Worm (Caenorhabditis elegans) whole organism, late embryonic: ENCODE results near the gene best-21.

ENCODE experiments used
- F13H6.1 ChIP-seq: sonication (generic microtip); optimal IDR thresholded peaks from 2 replicates; lab custom pipeline; 2016; ENCODE audit warnings: missing genetic modification characterization, missing compliant biosample characterization
- K02D7.2 ChIP-seq: sonication (generic microtip); optimal IDR thresholded peaks from 2 replicates; lab custom pipeline; 2017; ENCODE audit warnings: mild to moderate bottlenecking, missing genetic modification characterization, missing compliant biosample characterization
- ahr-1 ChIP-seq: sonication (generic microtip); optimal IDR thresholded peaks from 2 replicates; lab custom pipeline; 2016; ENCODE audit warnings: missing genetic modification characterization, missing compliant biosample characterization
- ama-1 ChIP-seq: fragments of 150-350 bp; optimal IDR thresholded peaks from 2 replicates; lab custom pipeline; 2014
- ceh-2 ChIP-seq: sonication (generic microtip); optimal IDR thresholded peaks from 2 replicates; lab custom pipeline; 2016; ENCODE audit warnings: missing genotype, missing genetic modification characterization, missing compliant biosample characterization
- dmd-4 ChIP-seq: sonication (generic microtip); optimal IDR thresholded peaks from 2 replicates; lab custom pipeline; 2016; ENCODE audit warnings: borderline replicate concordance, missing genetic modification characterization, missing compliant biosample characterization
- ets-4 ChIP-seq: sonication (generic microtip); optimal IDR thresholded peaks from 2 replicates; lab custom pipeline; 2016; ENCODE audit warnings: missing genetic modification characterization, missing compliant biosample characterization
- fax-1 ChIP-seq: sonication (generic microtip); optimal IDR thresholded peaks from 2 replicates; lab custom pipeline; 2016; ENCODE audit warnings: missing genotype, missing genetic modification characterization, missing compliant biosample characterization
- fkh-6 ChIP-seq: sonication (generic microtip); optimal IDR thresholded peaks from 2 replicates; lab custom pipeline; 2016; ENCODE audit warnings: missing genetic modification characterization, missing compliant biosample characterization
- npax-4 ChIP-seq: sonication (generic microtip); optimal IDR thresholded peaks from 2 replicates; lab custom pipeline; 2016; ENCODE audit warnings: missing genetic modification characterization, missing compliant biosample characterization
- pha-4 ChIP-seq: fragments of 150-350 bp; optimal IDR thresholded peaks from 2 replicates; lab custom pipeline; 2018; ENCODE audit warnings: missing biosample characterization, missing genetic modification reagents, missing genetic modification characterization
- pros-1 ChIP-seq: fragments of 150-350 bp; optimal IDR thresholded peaks from 2 replicates; lab custom pipeline; 2014; ENCODE audit warnings: missing biosample characterization, missing genetic modification reagents, missing genetic modification characterization
- unc-3 ChIP-seq, 2 experiments: fragments of 200-800 bp in 1 of 2; sonication (Bioruptor generic) in 1 of 2; sonication (generic microtip) in 1 of 2; conservative IDR thresholded peaks in 1 of 2; optimal IDR thresholded peaks in 1 of 2; 2 replicates each; pipeline versions ENCODE4 v1.3.6 to Lab custom; 2016 to 2022; ENCODE audit warnings: missing compliant biosample characterization in 2 of 2, missing genetic modification characterization in 2 of 2, missing genetic modification reagents in 1 of 2
- unc-42 ChIP-seq: sonication (generic microtip); optimal IDR thresholded peaks from 2 replicates; lab custom pipeline; 2016; ENCODE audit warnings: missing genotype, missing genetic modification characterization, missing compliant biosample characterization

ce11 chrIV:15302151-15302550 is at the start of gene best-21:
- TF ChIP-seq ceh-2 (tag; lab: Kevin White, UChicago): no peak
- no peak for TF ChIP-seq ets-4
- no peak for TF ChIP-seq ama-1 (lab: Kevin White, UChicago)
- TF ChIP-seq fax-1 (tag; lab: Kevin White, UChicago): no peak
- TF ChIP-seq unc-3 (GFP tag; conservative IDR thresholded peaks at IDR 0.05; lab: Robert Waterston, UW): no peak
- TF ChIP-seq unc-3 (tag; optimal IDR thresholded peaks at IDR 0.05; lab: Kevin White, UChicago): no peak
- no peak for TF ChIP-seq K02D7.2
- TF ChIP-seq F13H6.1 (tag; lab: Kevin White, UChicago): no peak
- TF ChIP-seq unc-42: no peak
- no peak for TF ChIP-seq npax-4 (tag; lab: Kevin White, UChicago)
- no peak for TF ChIP-seq dmd-4 (tag; lab: Kevin White, UChicago)
- TF ChIP-seq ahr-1 (tag; lab: Kevin White, UChicago): no peak
- TF ChIP-seq fkh-6 (tag; lab: Kevin White, UChicago): no peak
- no peak for TF ChIP-seq pros-1 (tag; lab: Kevin White, UChicago)
- no peak for TF ChIP-seq pha-4 (tag; lab: Kevin White, UChicago)
